Worm (Caenorhabditis elegans): Measurements from ENCODE around the gene C30H6.12.

DNA sequence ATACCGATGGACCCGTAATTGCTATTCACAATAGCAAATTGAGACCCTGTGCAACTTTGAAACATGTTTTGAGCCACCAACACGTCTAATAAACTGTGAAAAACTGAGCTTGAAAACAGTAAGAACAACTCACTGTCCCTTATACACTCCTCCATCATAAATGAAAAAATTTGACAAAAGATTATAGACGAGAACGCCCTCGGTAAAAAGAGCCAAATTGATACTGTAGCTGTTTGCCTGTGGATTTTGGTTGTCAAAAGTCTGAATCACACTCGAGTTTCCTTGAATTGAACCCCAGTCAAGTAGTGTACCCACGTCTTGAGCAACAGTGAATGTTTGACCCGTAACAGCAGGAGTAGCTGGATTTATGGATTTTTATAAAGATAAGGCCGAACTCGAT is 42.1 kb upstream of the C30H6.12 start:
- TF ChIP-seq tab-1 (GFP tag; IDR thresholded peaks at IDR 0.05) (no peak), flt-1 (GFP tag; IDR thresholded peaks at IDR 0.05) (no peak), cog-1 (tag; optimal IDR thresholded peaks at IDR 0.05) (no peak), T22C8.4 (GFP tag; IDR thresholded peaks at IDR 0.05) (no peak)

Measured in whole organism, midembryonic.